Worm (Caenorhabditis elegans): ENCODE measurements around the gene sbds-1.

DNA sequence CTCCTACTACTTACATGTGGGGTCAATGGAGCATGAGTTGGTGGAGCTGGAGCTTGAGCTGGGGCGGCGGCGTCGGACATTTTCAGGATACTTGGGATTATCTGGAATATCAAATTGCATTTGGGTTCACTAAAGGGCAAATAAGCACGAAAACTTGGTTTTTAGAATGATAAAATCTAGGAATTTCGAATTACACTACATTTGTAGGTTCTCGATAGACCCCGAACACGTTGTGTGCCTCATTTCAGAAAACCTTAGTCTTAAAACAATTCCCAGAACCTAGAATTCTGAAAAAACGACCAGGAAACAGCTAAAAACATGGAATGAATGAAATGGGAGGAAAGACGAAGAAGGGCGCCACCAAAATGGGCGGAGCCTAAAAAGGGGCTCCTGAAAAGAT lies 23.8 kb downstream of the sbds-1 start, which contains the start of gene T19C3.3:
- TF ChIP-seq drap-1 (GFP tag; optimal IDR thresholded peaks at IDR 0.05) (no peak), pha-4 (tag; optimal IDR thresholded peaks at IDR 0.05) (no peak), unc-39 (tag; optimal IDR thresholded peaks at IDR 0.05) (no peak), lsy-2 (tag; optimal IDR thresholded peaks at IDR 0.05) (no peak), nhr-237 (tag; optimal IDR thresholded peaks at IDR 0.05) (no peak), sptf-1 (tag; optimal IDR thresholded peaks at IDR 0.05) (no peak), mls-2 (tag; optimal IDR thresholded peaks at IDR 0.05) (no peak), ztf-11 (tag; optimal IDR thresholded peaks at IDR 0.05) (no peak), lin-32 (GFP tag; optimal IDR thresholded peaks at IDR 0.05) (no peak)
